Worm (Caenorhabditis elegans) whole organism, late embryonic: ENCODE data around the gene F25A2.1.

Source experiments
- C08G9.2 ChIP-seq: sonication (generic microtip); optimal IDR thresholded peaks from 2 replicates; lab custom pipeline; 2016; ENCODE audit warnings: mild to moderate bottlenecking, missing genetic modification characterization, moderate library complexity, missing compliant biosample characterization
- F13H6.1 ChIP-seq: sonication (generic microtip); optimal IDR thresholded peaks from 2 replicates; lab custom pipeline; 2016; ENCODE audit warnings: missing genetic modification characterization, missing compliant biosample characterization
- ceh-22 ChIP-seq: sonication (generic microtip); optimal IDR thresholded peaks from 2 replicates; lab custom pipeline; 2017; ENCODE audit warnings: missing biosample characterization, missing genetic modification characterization
- ceh-31 ChIP-seq: sonication (generic microtip); optimal IDR thresholded peaks from 2 replicates; lab custom pipeline; 2016; ENCODE audit warnings: missing genetic modification characterization, missing compliant biosample characterization
- fkh-10 ChIP-seq: fragments of 150-350 bp; optimal IDR thresholded peaks from 2 replicates; lab custom pipeline; 2014; ENCODE audit warnings: missing biosample characterization, missing genetic modification reagents, missing genetic modification characterization
- hlh-15 ChIP-seq: sonication (generic microtip); optimal IDR thresholded peaks from 2 replicates; lab custom pipeline; 2016; ENCODE audit warnings: missing genetic modification characterization, missing compliant biosample characterization
- hlh-30 ChIP-seq: sonication (generic microtip); optimal IDR thresholded peaks from 2 replicates; lab custom pipeline; 2017; ENCODE audit warnings: antibody characterized with exemption, missing genetic modification characterization, missing compliant biosample characterization; ENCODE audit not compliant: insufficient read depth
- mec-3 ChIP-seq: sonication (generic microtip); optimal IDR thresholded peaks from 2 replicates; lab custom pipeline; 2016; ENCODE audit warnings: borderline replicate concordance, missing genetic modification characterization, missing compliant biosample characterization
- nfya-1 ChIP-seq: sonication (generic microtip); optimal IDR thresholded peaks from 2 replicates; lab custom pipeline; 2017; ENCODE audit warnings: missing genetic modification characterization, mild to moderate bottlenecking, missing compliant biosample characterization, antibody characterized with exemption, moderate library complexity
- pha-4 ChIP-seq: fragments of 150-350 bp; optimal IDR thresholded peaks from 2 replicates; lab custom pipeline; 2018; ENCODE audit warnings: missing biosample characterization, missing genetic modification reagents, missing genetic modification characterization
- pros-1 ChIP-seq: fragments of 150-350 bp; optimal IDR thresholded peaks from 2 replicates; lab custom pipeline; 2014; ENCODE audit warnings: missing biosample characterization, missing genetic modification reagents, missing genetic modification characterization
- rnt-1 ChIP-seq: sonication (generic microtip); optimal IDR thresholded peaks from 2 replicates; lab custom pipeline; 2016; ENCODE audit warnings: missing genetic modification characterization, missing compliant biosample characterization
- sox-2 ChIP-seq: fragments of 200-800 bp; sonication (Bioruptor generic); IDR thresholded peaks from 2 replicates; pipeline ENCODE4 v1.3.6; 2022; ENCODE audit warnings: missing genetic modification reagents, missing genetic modification characterization, missing compliant biosample characterization
- sox-4 ChIP-seq: sonication (generic microtip); optimal IDR thresholded peaks from 2 replicates; lab custom pipeline; 2017; ENCODE audit warnings: mild to moderate bottlenecking, missing genetic modification characterization, inconsistent platforms, missing compliant biosample characterization

ce11 chrV:1157443-1157842, 21.9 kb upstream of the F25A2.1 start:
- TF ChIP-seq pha-4 (tag; lab: Kevin White, UChicago): no peak
- no peak for TF ChIP-seq fkh-10
- TF ChIP-seq rnt-1 (tag; lab: Kevin White, UChicago): no peak
- no peak for TF ChIP-seq hlh-30
- no peak for TF ChIP-seq C08G9.2 (tag; lab: Kevin White, UChicago)
- no peak for TF ChIP-seq sox-4 (tag; lab: Kevin White, UChicago)
- no peak for TF ChIP-seq pros-1 (tag; lab: Kevin White, UChicago)
- TF ChIP-seq sox-2 (GFP tag; lab: Robert Waterston, UW): no peak
- TF ChIP-seq mec-3 (tag; lab: Kevin White, UChicago): no peak
- TF ChIP-seq nfya-1 (tag; lab: Kevin White, UChicago): no peak
- TF ChIP-seq F13H6.1 (tag; lab: Kevin White, UChicago): no peak
- no peak for TF ChIP-seq hlh-15 (tag; lab: Kevin White, UChicago)
- no peak for TF ChIP-seq ceh-22 (tag; lab: Kevin White, UChicago)
- TF ChIP-seq ceh-31 (tag; lab: Kevin White, UChicago): no peak
